Worm (Caenorhabditis elegans) whole organism, late embryonic: ENCODE measurements around the gene F07C6.3.
A peak's percentile ranks its signal among the peaks of the same experiment; 100 is the strongest.

ENCODE experiments used
- F13H6.1 ChIP-seq: sonication (generic microtip); optimal IDR thresholded peaks from 2 replicates; lab custom pipeline; 2016; ENCODE audit warnings: missing genetic modification characterization, missing compliant biosample characterization
- K09A11.1 ChIP-seq: sonication (generic microtip); optimal IDR thresholded peaks from 2 replicates; lab custom pipeline; 2017; ENCODE audit warnings: antibody characterized with exemption, mild to moderate bottlenecking, missing genetic modification characterization, missing compliant biosample characterization; ENCODE audit not compliant: insufficient read depth
- T23F11.4 ChIP-seq: fragments of 200-800 bp; sonication (Bioruptor generic); optimal IDR thresholded peaks from 2 replicates; lab custom pipeline; 2018; ENCODE audit warnings: mild to moderate bottlenecking, missing genetic modification characterization, missing compliant biosample characterization
- ahr-1 ChIP-seq: sonication (generic microtip); optimal IDR thresholded peaks from 2 replicates; lab custom pipeline; 2016; ENCODE audit warnings: missing genetic modification characterization, missing compliant biosample characterization
- ama-1 ChIP-seq: fragments of 150-350 bp; optimal IDR thresholded peaks from 2 replicates; lab custom pipeline; 2014
- ceh-18 ChIP-seq: sonication (generic microtip); optimal IDR thresholded peaks from 2 replicates; lab custom pipeline; 2016; ENCODE audit warnings: missing genetic modification characterization, missing compliant biosample characterization
- ceh-30 ChIP-seq: fragments of 150-350 bp; optimal IDR thresholded peaks from 2 replicates; lab custom pipeline; 2014; ENCODE audit warnings: missing biosample characterization, missing genetic modification characterization
- ceh-34 ChIP-seq: sonication (generic microtip); optimal IDR thresholded peaks from 2 replicates; lab custom pipeline; 2016; ENCODE audit warnings: mild to moderate bottlenecking, missing genetic modification characterization, missing compliant biosample characterization
- dve-1 ChIP-seq: sonication (generic microtip); optimal IDR thresholded peaks from 2 replicates; lab custom pipeline; 2017; ENCODE audit warnings: antibody characterized with exemption, mild to moderate bottlenecking, missing genetic modification characterization, missing compliant biosample characterization
- elt-2 ChIP-seq: sonication (generic microtip); optimal IDR thresholded peaks from 2 replicates; lab custom pipeline; 2016; ENCODE audit warnings: missing genetic modification reagents, missing genetic modification characterization, missing compliant biosample characterization
- elt-4 ChIP-seq: sonication (generic microtip); optimal IDR thresholded peaks from 2 replicates; lab custom pipeline; 2016; ENCODE audit warnings: missing genetic modification characterization, missing compliant biosample characterization
- ets-4 ChIP-seq: sonication (generic microtip); optimal IDR thresholded peaks from 2 replicates; lab custom pipeline; 2016; ENCODE audit warnings: missing genetic modification characterization, missing compliant biosample characterization
- eyg-1 ChIP-seq: sonication (generic microtip); optimal IDR thresholded peaks from 2 replicates; lab custom pipeline; 2016; ENCODE audit warnings: missing genotype, missing genetic modification characterization, missing compliant biosample characterization
- fkh-6 ChIP-seq: sonication (generic microtip); optimal IDR thresholded peaks from 2 replicates; lab custom pipeline; 2016; ENCODE audit warnings: missing genetic modification characterization, missing compliant biosample characterization
- hlh-13 ChIP-seq: fragments of 200-800 bp; sonication (Bioruptor generic); optimal IDR thresholded peaks from 2 replicates; lab custom pipeline; 2018; ENCODE audit warnings: mild to moderate bottlenecking, missing genetic modification characterization, missing compliant biosample characterization
- hlh-15 ChIP-seq: sonication (generic microtip); optimal IDR thresholded peaks from 2 replicates; lab custom pipeline; 2016; ENCODE audit warnings: missing genetic modification characterization, missing compliant biosample characterization
- hlh-8 ChIP-seq: sonication (generic microtip); optimal IDR thresholded peaks from 2 replicates; lab custom pipeline; 2016; ENCODE audit warnings: missing genotype, missing genetic modification characterization, missing compliant biosample characterization
- mec-3 ChIP-seq: sonication (generic microtip); optimal IDR thresholded peaks from 2 replicates; lab custom pipeline; 2016; ENCODE audit warnings: borderline replicate concordance, missing genetic modification characterization, missing compliant biosample characterization
- nfya-1 ChIP-seq: sonication (generic microtip); optimal IDR thresholded peaks from 2 replicates; lab custom pipeline; 2017; ENCODE audit warnings: missing genetic modification characterization, mild to moderate bottlenecking, missing compliant biosample characterization, antibody characterized with exemption, moderate library complexity
- nhr-11 ChIP-seq: fragments of 150-350 bp; optimal IDR thresholded peaks from 2 replicates; lab custom pipeline; 2014; ENCODE audit warnings: missing biosample characterization, missing genetic modification characterization
- pat-9 ChIP-seq: fragments of 200-800 bp; sonication (Bioruptor generic); optimal IDR thresholded peaks from 2 replicates; lab custom pipeline; 2018; ENCODE audit warnings: mild to moderate bottlenecking, missing genetic modification characterization, moderate library complexity, missing compliant biosample characterization
- pha-2 ChIP-seq: sonication (generic microtip); optimal IDR thresholded peaks from 2 replicates; lab custom pipeline; 2017; ENCODE audit warnings: mild to moderate bottlenecking, missing genetic modification characterization, missing compliant biosample characterization
- pha-4 ChIP-seq: fragments of 150-350 bp; optimal IDR thresholded peaks from 2 replicates; lab custom pipeline; 2018; ENCODE audit warnings: missing biosample characterization, missing genetic modification reagents, missing genetic modification characterization
- sox-2 ChIP-seq: fragments of 200-800 bp; sonication (Bioruptor generic); IDR thresholded peaks from 2 replicates; pipeline ENCODE4 v1.3.6; 2022; ENCODE audit warnings: missing genetic modification reagents, missing genetic modification characterization, missing compliant biosample characterization
- sox-4 ChIP-seq: sonication (generic microtip); optimal IDR thresholded peaks from 2 replicates; lab custom pipeline; 2017; ENCODE audit warnings: mild to moderate bottlenecking, missing genetic modification characterization, inconsistent platforms, missing compliant biosample characterization
- tbx-2 ChIP-seq: sonication (generic microtip); optimal IDR thresholded peaks from 2 replicates; lab custom pipeline; 2016; ENCODE audit warnings: missing genetic modification characterization, missing compliant biosample characterization
- unc-55 ChIP-seq: sonication (generic microtip); optimal IDR thresholded peaks from 2 replicates; lab custom pipeline; 2017; ENCODE audit warnings: missing biosample characterization, missing genetic modification reagents, missing genetic modification characterization
- unc-86 ChIP-seq: sonication (generic microtip); optimal IDR thresholded peaks from 2 replicates; lab custom pipeline; 2016; ENCODE audit warnings: missing genetic modification characterization, missing compliant biosample characterization
- zip-5 ChIP-seq: sonication (generic microtip); optimal IDR thresholded peaks from 2 replicates; lab custom pipeline; 2016; ENCODE audit warnings: missing genetic modification characterization, missing compliant biosample characterization
- ztf-16 ChIP-seq: sonication (generic microtip); optimal IDR thresholded peaks from 2 replicates; lab custom pipeline; 2017; ENCODE audit warnings: missing genetic modification characterization, missing compliant biosample characterization

Gene F07C6.3

ce11 chrIV:12781804-12782449, 7.1 kb upstream of the F07C6.3 start:
- TF ChIP-seq elt-4 (no peak), sox-4 (tag; lab: Kevin White, UChicago) (no peak), dve-1 (tag; lab: Kevin White, UChicago) (no peak), hlh-15 (tag; lab: Kevin White, UChicago) (no peak), elt-2 (tag; lab: Kevin White, UChicago) (no peak), ztf-16 (tag; lab: Kevin White, UChicago) (no peak)

ce11 chrIV:12783165-12783564, 5.9 kb upstream of the F07C6.3 start:
- TF ChIP-seq hlh-13 (GFP tag; lab: Kevin White, UChicago) (no peak), nfya-1 (tag; lab: Kevin White, UChicago) (peak; percentile 61)

ce11 chrIV:12785988-12786387, 3.0 kb upstream of the F07C6.3 start:
- TF ChIP-seq pha-4 (tag; lab: Kevin White, UChicago) (no peak), mec-3 (tag; lab: Kevin White, UChicago) (no peak), fkh-6 (tag; lab: Kevin White, UChicago) (no peak), ceh-30 (tag; lab: Kevin White, UChicago) (no peak), nhr-11 (tag; lab: Kevin White, UChicago) (no peak), ahr-1 (tag; lab: Kevin White, UChicago) (no peak), unc-86 (tag; lab: Kevin White, UChicago) (no peak), zip-5 (tag; lab: Kevin White, UChicago) (no peak), elt-4 (no peak)

- TF ChIP-seq ets-4 (tag; lab: Kevin White, UChicago) (no peak), pat-9 (tag; lab: Kevin White, UChicago) (no peak), ceh-34 (no peak), unc-55 (GFP tag; lab: Kevin White, UChicago) (no peak), sox-2 (GFP tag; lab: Robert Waterston, UW) (no peak), eyg-1 (no peak), hlh-15 (tag; lab: Kevin White, UChicago) (no peak)
Measured at ce11 chrIV:12790871-12791270, 1.8 kb downstream of the F07C6.3 start, which contains the start of gene F07C6.2. Gene F07C6.2 (plus strand): TSS chrIV:12791171.

- no peak for TF ChIP-seq tbx-2 (tag; lab: Kevin White, UChicago)
Measured at ce11 chrIV:12792494-12792893, 3.5 kb downstream of the F07C6.3 start, which contains the start of gene F07C6.6. Gene F07C6.6 (plus strand): TSS chrIV:12792794.

ce11 chrIV:12793621-12794020, 4.6 kb downstream of the F07C6.3 start, which contains the start of gene pin-2:
Gene pin-2 (plus strand): TSS chrIV:12793847.
- TF ChIP-seq pha-2 (tag; lab: Kevin White, UChicago): no peak
- TF ChIP-seq elt-2 (tag; lab: Kevin White, UChicago): no peak
- no peak for TF ChIP-seq ceh-30 (tag; lab: Kevin White, UChicago)
- TF ChIP-seq T23F11.4 (GFP tag; lab: Kevin White, UChicago): no peak
- no peak for TF ChIP-seq pat-9 (tag; lab: Kevin White, UChicago)
- TF ChIP-seq F13H6.1 (tag; lab: Kevin White, UChicago): no peak
- TF ChIP-seq tbx-2 (tag; lab: Kevin White, UChicago): no peak
- TF ChIP-seq sox-2 (GFP tag; lab: Robert Waterston, UW): no peak
- TF ChIP-seq K09A11.1 (tag; lab: Kevin White, UChicago): no peak
- TF ChIP-seq hlh-8 (tag; lab: Kevin White, UChicago): no peak
- TF ChIP-seq dve-1 (tag; lab: Kevin White, UChicago): no peak
- no peak for TF ChIP-seq ama-1 (lab: Kevin White, UChicago)
- TF ChIP-seq ceh-18 (tag; lab: Kevin White, UChicago): no peak
